Worm (Caenorhabditis elegans) whole organism, mixed stage, embryonic: ENCODE measurements around the gene crls-1.

ENCODE experiments used
- M03D4.4 ChIP-seq: sonication (generic microtip); optimal IDR thresholded peaks from 2 replicates; lab custom pipeline; 2017; ENCODE audit warnings: mild to moderate bottlenecking, missing genetic modification characterization, missing compliant biosample characterization
- bed-3 ChIP-seq: fragments of 200-800 bp; sonication (Bioruptor generic); optimal IDR thresholded peaks from 3 replicates; lab custom pipeline; 2018; ENCODE audit warnings: mild to moderate bottlenecking, missing genetic modification characterization, moderate library complexity, missing compliant biosample characterization
- blmp-1 ChIP-seq: fragments of 150-350 bp; optimal IDR thresholded peaks from 2 replicates; lab custom pipeline; 2014; ENCODE audit warnings: missing biosample characterization, missing genetic modification characterization
- ceh-39 ChIP-seq: fragments of 150-350 bp; optimal IDR thresholded peaks from 2 replicates; lab custom pipeline; 2014; ENCODE audit warnings: missing biosample characterization, missing genetic modification characterization
- ceh-43 ChIP-seq: fragments of 200-800 bp; sonication (Bioruptor generic); optimal IDR thresholded peaks from 2 replicates; lab custom pipeline; 2018; ENCODE audit warnings: mild to moderate bottlenecking, missing genetic modification characterization, moderate library complexity, missing compliant biosample characterization
- ceh-83 ChIP-seq: fragments of 200-800 bp; sonication (Bioruptor generic); optimal IDR thresholded peaks from 2 replicates; lab custom pipeline; 2018; ENCODE audit warnings: mild to moderate bottlenecking, missing genetic modification characterization, missing compliant biosample characterization
- cnd-1 ChIP-seq: fragments of 200-800 bp; sonication (Bioruptor generic); optimal IDR thresholded peaks from 2 replicates; lab custom pipeline; 2018; ENCODE audit warnings: mild to moderate bottlenecking, missing genetic modification characterization, missing compliant biosample characterization
- elt-1 ChIP-seq: sonication (generic microtip); optimal IDR thresholded peaks from 2 replicates; lab custom pipeline; 2017; ENCODE audit warnings: missing genetic modification characterization, mild to moderate bottlenecking, missing compliant biosample characterization, antibody characterized with exemption, moderate library complexity, borderline replicate concordance; ENCODE audit not compliant: insufficient read depth
- flh-1 ChIP-seq: fragments of 200-800 bp; sonication (Bioruptor generic); optimal IDR thresholded peaks from 2 replicates; lab custom pipeline; 2018; ENCODE audit warnings: mild to moderate bottlenecking, missing genetic modification characterization, moderate library complexity, missing compliant biosample characterization
- ham-2 ChIP-seq: fragments of 200-800 bp; sonication (Bioruptor generic); optimal IDR thresholded peaks from 2 replicates; lab custom pipeline; 2018; ENCODE audit warnings: mild to moderate bottlenecking, missing genetic modification characterization, missing compliant biosample characterization
- hlh-1 ChIP-seq: fragments of 150-350 bp; optimal IDR thresholded peaks from 2 replicates; lab custom pipeline; 2014; ENCODE audit warnings: missing biosample characterization, missing genetic modification reagents, missing genetic modification characterization
- lin-13 ChIP-seq: fragments of 150-350 bp; optimal IDR thresholded peaks from 2 replicates; lab custom pipeline; 2014; ENCODE audit warnings: missing biosample characterization, missing genetic modification characterization
- lin-32 ChIP-seq: fragments of 200-800 bp; sonication (Bioruptor generic); optimal IDR thresholded peaks from 2 replicates; lab custom pipeline; 2018; ENCODE audit warnings: mild to moderate bottlenecking, missing genetic modification characterization, missing compliant biosample characterization
- lsy-2 ChIP-seq: fragments of 150-350 bp; optimal IDR thresholded peaks from 2 replicates; lab custom pipeline; 2014; ENCODE audit warnings: missing biosample characterization, missing genetic modification characterization
- mep-1 ChIP-seq: fragments of 150-350 bp; optimal IDR thresholded peaks from 2 replicates; lab custom pipeline; 2017; ENCODE audit warnings: missing biosample characterization, missing genetic modification reagents, missing genetic modification characterization, inconsistent platforms
- mls-2 ChIP-seq: sonication (generic microtip); optimal IDR thresholded peaks from 2 replicates; lab custom pipeline; 2016; ENCODE audit warnings: mild to moderate bottlenecking, missing genetic modification characterization, moderate library complexity, missing compliant biosample characterization
- nhr-12 ChIP-seq: fragments of 150-350 bp; optimal IDR thresholded peaks from 2 replicates; lab custom pipeline; 2014; ENCODE audit warnings: missing biosample characterization, missing genetic modification characterization
- nhr-2 ChIP-seq: fragments of 150-350 bp; optimal IDR thresholded peaks from 2 replicates; lab custom pipeline; 2014; ENCODE audit warnings: missing biosample characterization, missing genetic modification characterization
- nhr-237 ChIP-seq: fragments of 150-350 bp; optimal IDR thresholded peaks from 2 replicates; lab custom pipeline; 2014; ENCODE audit warnings: missing biosample characterization, missing genetic modification characterization
- nhr-28 ChIP-seq: fragments of 150-350 bp; optimal IDR thresholded peaks from 2 replicates; lab custom pipeline; 2014; ENCODE audit warnings: missing biosample characterization, missing genetic modification characterization
- nhr-76 ChIP-seq: sonication (generic microtip); optimal IDR thresholded peaks from 2 replicates; lab custom pipeline; 2017; ENCODE audit warnings: missing biosample characterization, missing genetic modification characterization
- sem-2 ChIP-seq: fragments of 200-800 bp; sonication (Bioruptor generic); optimal IDR thresholded peaks from 2 replicates; lab custom pipeline; 2018; ENCODE audit warnings: mild to moderate bottlenecking, missing genetic modification characterization, missing compliant biosample characterization
- snpc-4 ChIP-seq: fragments of 150-350 bp; optimal IDR thresholded peaks from 2 replicates; lab custom pipeline; 2014; ENCODE audit warnings: missing biosample characterization, missing genetic modification characterization
- sptf-1 ChIP-seq: sonication (generic microtip); optimal IDR thresholded peaks from 2 replicates; lab custom pipeline; 2017; ENCODE audit warnings: mild to moderate bottlenecking, missing genetic modification characterization, moderate library complexity, missing compliant biosample characterization
- tbx-8 ChIP-seq: fragments of 200-800 bp; sonication (Bioruptor generic); optimal IDR thresholded peaks from 2 replicates; lab custom pipeline; 2018; ENCODE audit warnings: mild to moderate bottlenecking, missing genetic modification characterization, moderate library complexity, missing compliant biosample characterization
- unc-120 ChIP-seq: sonication (generic microtip); optimal IDR thresholded peaks from 2 replicates; lab custom pipeline; 2017; ENCODE audit warnings: missing genetic modification characterization, missing compliant biosample characterization; ENCODE audit not compliant: poor library complexity, severe bottlenecking
- unc-62 ChIP-seq: fragments of 150-350 bp; optimal IDR thresholded peaks from 2 replicates; lab custom pipeline; 2014; ENCODE audit warnings: missing biosample characterization, missing genetic modification reagents, missing genetic modification characterization
- zip-8 ChIP-seq: fragments of 150-350 bp; optimal IDR thresholded peaks from 2 replicates; lab custom pipeline; 2014; ENCODE audit warnings: missing biosample characterization, missing genetic modification characterization
- ztf-11 ChIP-seq: fragments of 150-350 bp; optimal IDR thresholded peaks from 2 replicates; lab custom pipeline; 2014; ENCODE audit warnings: missing biosample characterization, missing genetic modification characterization

The crls-1 gene

ce11 chrIII:937961-938360 lies 28.3 kb upstream of the crls-1 start, which contains the start of gene fbxa-56:
TSS of gene fbxa-56 (minus strand) at chrIII:938061.
- TF ChIP-seq mep-1 (tag; lab: Kevin White, UChicago) (no peak), unc-120 (tag; lab: Kevin White, UChicago) (no peak), ham-2 (GFP tag; lab: Kevin White, UChicago) (no peak), ceh-83 (GFP tag; lab: Kevin White, UChicago) (no peak), snpc-4 (tag; lab: Kevin White, UChicago) (no peak), ceh-39 (tag; lab: Kevin White, UChicago) (no peak), nhr-28 (no peak), flh-1 (no peak), blmp-1 (tag; lab: Kevin White, UChicago) (no peak), ceh-43 (GFP tag; lab: Kevin White, UChicago) (no peak), lin-13 (tag; lab: Kevin White, UChicago) (no peak), unc-62 (GFP tag; lab: Kevin White, UChicago) (no peak), sem-2 (GFP tag; lab: Kevin White, UChicago) (no peak)
- TF ChIP-seq, all 35 proteins: peak for 0

- TF ChIP-seq flh-1 (no peak), ztf-11 (no peak), nhr-76 (tag; lab: Kevin White, UChicago) (no peak)
Observed at ce11 chrIII:936037-936507, 26.4 kb upstream of the crls-1 start, which contains the start of gene fbxa-55. TSS of gene fbxa-55 (minus strand) at chrIII:936087.

ce11 chrIII:931405-931804 lies 21.7 kb upstream of the crls-1 start:
- TF ChIP-seq sptf-1 (tag; lab: Kevin White, UChicago) (peak; percentile 96), sem-2 (GFP tag; lab: Kevin White, UChicago) (peak; percentile 44), unc-120 (tag; lab: Kevin White, UChicago) (peak; percentile 49), ceh-43 (GFP tag; lab: Kevin White, UChicago) (peak; percentile 50), lin-32 (GFP tag; lab: Kevin White, UChicago) (peak; percentile 85), tbx-8 (GFP tag; lab: Kevin White, UChicago) (peak; percentile 88), bed-3 (GFP tag; lab: Kevin White, UChicago) (peak; percentile 72), mls-2 (tag; lab: Kevin White, UChicago) (peak; percentile 95), cnd-1 (tag; lab: Kevin White, UChicago) (peak; percentile 49), ceh-83 (GFP tag; lab: Kevin White, UChicago) (peak; percentile 75), M03D4.4 (tag; lab: Kevin White, UChicago) (peak; percentile 91)

- TF ChIP-seq nhr-76 (tag; lab: Kevin White, UChicago), result no peak
- no peak for TF ChIP-seq nhr-237 (tag; lab: Kevin White, UChicago)
- no peak for TF ChIP-seq mep-1 (tag; lab: Kevin White, UChicago)
- no peak for TF ChIP-seq nhr-2
- TF ChIP-seq ceh-43 (GFP tag; lab: Kevin White, UChicago), result no peak
- TF ChIP-seq bed-3 (GFP tag; lab: Kevin White, UChicago), result no peak
- no peak for TF ChIP-seq hlh-1
- no peak for TF ChIP-seq lin-32 (GFP tag; lab: Kevin White, UChicago)
- no peak for TF ChIP-seq lsy-2 (tag; lab: Kevin White, UChicago)
- TF ChIP-seq blmp-1 (tag; lab: Kevin White, UChicago), result no peak
- no peak for TF ChIP-seq ztf-11
- no peak for TF ChIP-seq tbx-8 (GFP tag; lab: Kevin White, UChicago)
Observed at ce11 chrIII:926216-926615, 16.5 kb upstream of the crls-1 start, which contains the start of gene pef-1. TSS of gene pef-1 (minus strand) at chrIII:926316.

- TF ChIP-seq flh-1 (no peak), nhr-28 (no peak)
- TF ChIP-seq, all 35 proteins: peak for 0
Observed at ce11 chrIII:919322-919721, 9.6 kb upstream of the crls-1 start, which contains the start of gene F23H11.7. TSS of gene F23H11.7 (minus strand) at chrIII:919422.

ce11 chrIII:916897-917296 lies 7.2 kb upstream of the crls-1 start, which contains the start of gene idpp-13:
TSS of gene idpp-13 (minus strand) at chrIII:916997.
- TF ChIP-seq ham-2 (GFP tag; lab: Kevin White, UChicago) (no peak), nhr-12 (no peak), ceh-43 (GFP tag; lab: Kevin White, UChicago) (no peak), nhr-237 (tag; lab: Kevin White, UChicago) (no peak), bed-3 (GFP tag; lab: Kevin White, UChicago) (no peak), mls-2 (tag; lab: Kevin White, UChicago) (no peak), ztf-11 (no peak), cnd-1 (tag; lab: Kevin White, UChicago) (no peak), zip-8 (tag; lab: Kevin White, UChicago) (no peak), sem-2 (GFP tag; lab: Kevin White, UChicago) (no peak), unc-120 (tag; lab: Kevin White, UChicago) (no peak), M03D4.4 (tag; lab: Kevin White, UChicago) (no peak), nhr-76 (tag; lab: Kevin White, UChicago) (no peak), blmp-1 (tag; lab: Kevin White, UChicago) (no peak), elt-1 (tag; lab: Kevin White, UChicago) (no peak)
